Fruit fly (Drosophila melanogaster) whole organism, embryonic: Measurements from ENCODE around the gene CG2059.
A peak's percentile ranks its signal among the peaks of the same experiment; 100 is the strongest.

ENCODE experiments used
- BEAF-32 ChIP-seq: fragments of 200-800 bp; sonication (Bioruptor generic); optimal IDR thresholded peaks from 3 replicates; lab custom pipeline; 2017; ENCODE audit warnings: missing biosample characterization, missing genetic modification characterization, mild to moderate bottlenecking, moderate library complexity, missing genetic modification reagents
- C15 ChIP-seq: fragments of 200-800 bp; sonication (Bioruptor generic); IDR thresholded peaks from 3 replicates; pipeline ENCODE4 v1.3.6; 2022; ENCODE audit warnings: missing biosample characterization, missing genetic modification characterization
- CG11247 ChIP-seq: fragments of 200-800 bp; sonication (Bioruptor generic); IDR thresholded peaks from 2 replicates; pipeline ENCODE4 v1.3.6; 2022; ENCODE audit warnings: missing biosample characterization, missing genetic modification characterization
- CG11398 ChIP-seq: fragments of 200-800 bp; sonication (Bioruptor generic); optimal IDR thresholded peaks from 2 replicates; lab custom pipeline; 2016; ENCODE audit warnings: missing biosample characterization, missing genetic modification characterization
- CG12299 ChIP-seq: fragments of 200-800 bp; sonication (Bioruptor generic); optimal IDR thresholded peaks from 2 replicates; lab custom pipeline; 2018; ENCODE audit warnings: missing biosample characterization, mild to moderate bottlenecking, missing genetic modification characterization
- CG14860 ChIP-seq: fragments of 200-800 bp; sonication (Bioruptor generic); IDR thresholded peaks from 3 replicates; pipeline ENCODE4 v1.3.6; 2022; ENCODE audit warnings: missing biosample characterization, missing genetic modification characterization; ENCODE audit not compliant: partially characterized antibody
- CG14965 ChIP-seq: fragments of 200-800 bp; sonication (Bioruptor generic); optimal IDR thresholded peaks from 2 replicates; lab custom pipeline; 2016; ENCODE audit warnings: missing biosample characterization, missing genetic modification characterization, borderline replicate concordance
- CG15601 ChIP-seq: fragments of 200-800 bp; sonication (Bioruptor generic); optimal IDR thresholded peaks from 3 replicates; lab custom pipeline; 2019; ENCODE audit warnings: missing biosample characterization, mild to moderate bottlenecking, missing genetic modification characterization, moderate library complexity
- CG1602 ChIP-seq: fragments of 200-800 bp; sonication (Bioruptor generic); optimal IDR thresholded peaks from 3 replicates; lab custom pipeline; 2016; ENCODE audit warnings: missing biosample characterization, missing genetic modification characterization
- CG16813 ChIP-seq: fragments of 200-800 bp; sonication (Bioruptor generic); IDR thresholded peaks from 3 replicates; pipeline ENCODE4 v1.3.6; 2022; ENCODE audit warnings: missing biosample characterization, missing genetic modification characterization; ENCODE audit not compliant: partially characterized antibody
- CG17568 ChIP-seq: fragments of 200-800 bp; sonication (Bioruptor generic); optimal IDR thresholded peaks from 2 replicates; lab custom pipeline; 2018; ENCODE audit warnings: missing biosample characterization, mild to moderate bottlenecking, missing genetic modification characterization, moderate library complexity
- CG18262 ChIP-seq: fragments of 200-800 bp; optimal IDR thresholded peaks from 3 replicates; lab custom pipeline; 2019; ENCODE audit warnings: missing biosample characterization, mild to moderate bottlenecking, missing genetic modification characterization, moderate library complexity
- CG32772 ChIP-seq: fragments of 200-800 bp; sonication (Bioruptor generic); IDR thresholded peaks from 2 replicates; pipeline ENCODE4 v1.3.6; 2022; ENCODE audit warnings: missing biosample characterization, missing genetic modification characterization
- CG34376 ChIP-seq: fragments of 200-800 bp; sonication (Bioruptor generic); optimal IDR thresholded peaks from 2 replicates; lab custom pipeline; 2018; ENCODE audit warnings: missing biosample characterization, mild to moderate bottlenecking, missing genetic modification characterization
- CG4617 ChIP-seq: fragments of 200-800 bp; sonication (Bioruptor generic); optimal IDR thresholded peaks from 3 replicates; lab custom pipeline; 2016; ENCODE audit warnings: missing biosample characterization, missing genetic modification characterization, borderline replicate concordance
- CG4820 ChIP-seq: fragments of 200-800 bp; sonication (Bioruptor generic); optimal IDR thresholded peaks from 3 replicates; lab custom pipeline; 2016; ENCODE audit warnings: missing biosample characterization, missing genetic modification characterization
- CG6254 ChIP-seq: fragments of 200-800 bp; sonication (Bioruptor generic); optimal IDR thresholded peaks from 3 replicates; lab custom pipeline; 2017; ENCODE audit warnings: mild to moderate bottlenecking, missing biosample characterization, missing genetic modification reagents, missing genetic modification characterization
- CG6765 ChIP-seq: fragments of 200-800 bp; sonication (Bioruptor generic); optimal IDR thresholded peaks from 3 replicates; lab custom pipeline; 2017; ENCODE audit warnings: missing biosample characterization, mild to moderate bottlenecking, missing genetic modification characterization
- CG7745 ChIP-seq: fragments of 200-800 bp; sonication (Bioruptor generic); optimal IDR thresholded peaks from 2 replicates; lab custom pipeline; 2018; ENCODE audit warnings: missing biosample characterization, mild to moderate bottlenecking, missing genetic modification characterization, moderate library complexity
- CG7987 ChIP-seq: fragments of 200-800 bp; sonication (Bioruptor generic); optimal IDR thresholded peaks from 2 replicates; lab custom pipeline; 2018; ENCODE audit warnings: missing biosample characterization, mild to moderate bottlenecking, missing genetic modification characterization, moderate library complexity
- CG8290 ChIP-seq, 3 experiments: fragments of 200-800 bp; sonication (Bioruptor generic); optimal IDR thresholded peaks; 2 replicates each; lab custom pipeline; 2016 to 2019; ENCODE audit warnings: missing biosample characterization in 3 of 3, missing genetic modification characterization in 3 of 3, mild to moderate bottlenecking in 2 of 3, moderate library complexity in 1 of 3
- Deaf1 ChIP-seq: fragments of 200-800 bp; optimal IDR thresholded peaks from 3 replicates; lab custom pipeline; 2019; ENCODE audit warnings: missing biosample characterization, mild to moderate bottlenecking, missing genetic modification characterization, moderate library complexity
- Ets97D ChIP-seq: fragments of 200-800 bp; sonication (Bioruptor generic); optimal IDR thresholded peaks from 3 replicates; lab custom pipeline; 2016; ENCODE audit warnings: missing biosample characterization, missing genetic modification characterization
- GATAe ChIP-seq: fragments of 200-800 bp; sonication (Bioruptor generic); conservative IDR thresholded peaks from 2 replicates; pipeline ENCODE4 v1.3.6; 2022; ENCODE audit warnings: missing biosample characterization, missing genetic modification characterization
- Hmr ChIP-seq: fragments of 200-800 bp; sonication (Bioruptor generic); optimal IDR thresholded peaks from 3 replicates; lab custom pipeline; 2017; ENCODE audit warnings: mild to moderate bottlenecking, missing biosample characterization, missing genetic modification reagents, missing genetic modification characterization
- Lim3 ChIP-seq: fragments of 200-800 bp; sonication (Bioruptor generic); IDR thresholded peaks from 2 replicates; pipeline ENCODE4 v1.3.6; 2022; ENCODE audit warnings: missing biosample characterization, missing genetic modification characterization
- Sry-δ ChIP-seq: fragments of 200-800 bp; sonication (Bioruptor generic); optimal IDR thresholded peaks from 2 replicates; lab custom pipeline; 2016; ENCODE audit warnings: missing biosample characterization, missing genetic modification characterization
- TFAM ChIP-seq: fragments of 200-800 bp; sonication (Bioruptor generic); optimal IDR thresholded peaks from 2 replicates; lab custom pipeline; 2017; ENCODE audit warnings: missing biosample characterization, missing genetic modification characterization, inconsistent platforms
- abd-A ChIP-seq: fragments of 200-800 bp; sonication (Bioruptor generic); optimal IDR thresholded peaks from 3 replicates; lab custom pipeline; 2019; ENCODE audit warnings: missing biosample characterization, mild to moderate bottlenecking, missing genetic modification characterization, moderate library complexity
- az2 ChIP-seq: fragments of 200-800 bp; sonication (Bioruptor generic); optimal IDR thresholded peaks from 3 replicates; lab custom pipeline; 2016; ENCODE audit warnings: missing biosample characterization, missing genetic modification characterization
- bigmax ChIP-seq: fragments of 200-800 bp; sonication (Bioruptor generic); optimal IDR thresholded peaks from 2 replicates; lab custom pipeline; 2018; ENCODE audit warnings: missing biosample characterization, mild to moderate bottlenecking, missing genetic modification characterization
- br ChIP-seq: fragments of >200 bp; optimal IDR thresholded peaks from 2 replicates; lab custom pipeline; 2017
- crp ChIP-seq, 2 experiments: fragments of 200-800 bp; sonication (Bioruptor generic); optimal IDR thresholded peaks; 2 replicates in 1 of 2; 3 replicates in 1 of 2; lab custom pipeline; 2017; ENCODE audit warnings: missing biosample characterization in 2 of 2, missing genetic modification characterization in 2 of 2, mild to moderate bottlenecking in 1 of 2, moderate library complexity in 1 of 2
- dmrt11E ChIP-seq: fragments of 200-800 bp; sonication (Bioruptor generic); optimal IDR thresholded peaks from 3 replicates; lab custom pipeline; 2018; ENCODE audit warnings: missing biosample characterization, mild to moderate bottlenecking, missing genetic modification characterization, moderate library complexity
- gce ChIP-seq: fragments of 200-800 bp; sonication (Bioruptor generic); IDR thresholded peaks from 3 replicates; pipeline ENCODE4 v1.3.6; 2022; ENCODE audit warnings: missing biosample characterization, missing genetic modification characterization
- h ChIP-seq: fragments of >200 bp; optimal IDR thresholded peaks from 2 replicates; lab custom pipeline; 2017
- hbn ChIP-seq: fragments of 200-800 bp; sonication (Bioruptor generic); IDR thresholded peaks from 2 replicates; pipeline ENCODE4 v1.3.6; 2022; ENCODE audit warnings: missing biosample characterization, missing genetic modification characterization; ENCODE audit not compliant: partially characterized antibody
- kah ChIP-seq: fragments of 200-800 bp; sonication (Bioruptor generic); optimal IDR thresholded peaks from 2 replicates; lab custom pipeline; 2018; ENCODE audit warnings: missing biosample characterization, mild to moderate bottlenecking, missing genetic modification characterization
- kay ChIP-seq: fragments of 200-800 bp; sonication (Bioruptor generic); optimal IDR thresholded peaks from 2 replicates; lab custom pipeline; 2016; ENCODE audit warnings: missing biosample characterization, missing genetic modification characterization
- mld ChIP-seq: fragments of 200-800 bp; sonication (Bioruptor generic); IDR thresholded peaks from 3 replicates; pipeline ENCODE4 v1.3.6; 2022; ENCODE audit warnings: missing biosample characterization, missing genetic modification characterization; ENCODE audit not compliant: partially characterized antibody
- nerfin-1 ChIP-seq: fragments of 200-800 bp; sonication (Bioruptor generic); optimal IDR thresholded peaks from 3 replicates; lab custom pipeline; 2019; ENCODE audit warnings: missing biosample characterization, mild to moderate bottlenecking, missing genetic modification characterization, moderate library complexity
- onecut ChIP-seq: fragments of 200-800 bp; sonication (Bioruptor generic); IDR thresholded peaks from 2 replicates; pipeline ENCODE4 v1.3.6; 2022; ENCODE audit warnings: missing biosample characterization, missing genetic modification characterization
- pb ChIP-seq: fragments of 200-800 bp; sonication (Bioruptor generic); optimal IDR thresholded peaks from 3 replicates; lab custom pipeline; 2016; ENCODE audit warnings: missing biosample characterization, missing genetic modification characterization
- ranshi ChIP-seq: fragments of 200-800 bp; sonication (Bioruptor generic); IDR thresholded peaks from 2 replicates; pipeline ENCODE4 v1.3.6; 2022; ENCODE audit warnings: missing biosample characterization, missing genetic modification characterization
- seq ChIP-seq: fragments of 200-800 bp; sonication (Bioruptor generic); IDR thresholded peaks from 2 replicates; pipeline ENCODE4 v1.3.6; 2022; ENCODE audit warnings: missing biosample characterization, missing genetic modification characterization
- sob ChIP-seq: fragments of 200-800 bp; sonication (Bioruptor generic); IDR thresholded peaks from 2 replicates; pipeline ENCODE4 v1.3.6; 2022; ENCODE audit warnings: missing biosample characterization, missing genetic modification characterization
- tgo ChIP-seq: fragments of 200-800 bp; sonication (Bioruptor generic); IDR thresholded peaks from 3 replicates; pipeline ENCODE4 v1.3.6; 2022; ENCODE audit warnings: missing biosample characterization, missing genetic modification characterization
- toy ChIP-seq: fragments of 200-800 bp; sonication (Bioruptor generic); IDR thresholded peaks from 2 replicates; pipeline ENCODE4 v1.3.6; 2022; ENCODE audit warnings: missing biosample characterization, missing genetic modification characterization
- yki ChIP-seq: fragments of >200 bp; optimal IDR thresholded peaks from 3 replicates; lab custom pipeline; 2018
- zf30C ChIP-seq: fragments of 200-800 bp; sonication (Bioruptor generic); optimal IDR thresholded peaks from 3 replicates; lab custom pipeline; 2018; ENCODE audit warnings: missing biosample characterization, mild to moderate bottlenecking, missing genetic modification characterization

Gene CG2059

DNA sequence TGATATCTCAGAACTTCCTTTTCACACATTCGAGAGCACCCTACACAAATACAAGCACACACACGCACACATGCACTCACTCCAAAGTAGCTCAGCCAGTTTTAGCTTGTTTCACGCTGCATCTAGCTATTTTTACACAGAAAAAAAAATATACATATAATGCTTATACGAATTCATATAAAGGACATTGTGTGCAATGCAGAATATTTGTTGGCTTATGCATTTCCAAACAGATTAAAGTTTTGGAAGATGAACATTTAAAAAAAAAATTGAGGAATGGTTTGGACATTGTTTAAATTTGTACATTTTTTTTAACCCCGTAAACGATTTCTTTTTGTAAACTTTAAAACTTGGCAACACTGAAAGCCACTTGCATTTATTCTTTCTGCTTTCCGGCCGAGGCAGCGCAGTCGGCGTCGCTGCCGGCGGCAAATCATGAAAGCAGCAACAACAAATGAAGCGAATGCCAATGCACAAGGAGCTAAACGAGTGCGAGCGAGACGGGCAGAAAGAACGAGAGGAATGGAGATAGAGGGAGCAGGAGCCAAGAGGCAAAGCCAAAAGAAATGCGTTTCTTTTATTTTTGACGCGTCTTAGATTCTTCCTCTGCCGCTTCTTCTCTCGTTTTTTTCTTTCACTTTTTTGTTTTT lies 33.0 kb downstream of the CG2059 start (continued):
- TF ChIP-seq dmrt11E (peak; percentile 97), seq (GFP tag; lab: Robert Waterston, UW) (no peak), Deaf1 (tag; lab: Kevin White, UChicago) (peak; percentile 26), CG32772 (GFP tag; lab: Robert Waterston, UW) (no peak), yki (lab: Kevin White, UChicago) (no peak), Lim3 (GFP tag; lab: Robert Waterston, UW) (no peak), crp (GFP tag; optimal IDR thresholded peaks at IDR 0.05; lab: Kevin White, UChicago) (peak in 1 of 2 experiments; percentile 24), CG6765 (GFP tag; lab: Kevin White, UChicago) (no peak), toy (GFP tag; lab: Robert Waterston, UW) (no peak), bigmax (GFP tag; lab: Kevin White, UChicago) (no peak), hbn (GFP tag; lab: Robert Waterston, UW) (no peak), zf30C (peak; percentile 81), sob (GFP tag; lab: Robert Waterston, UW) (no peak), CG4617 (peak; percentile 55), GATAe (no peak), ranshi (no peak; the same call in 1 of the 2 replicates), onecut (GFP tag; lab: Robert Waterston, UW) (peak; percentile 62), CG8290 (GFP tag; optimal IDR thresholded peaks at IDR 0.05; lab: Kevin White, UChicago) (peak; percentile 71), CG8290 (tag; optimal IDR thresholded peaks at IDR 0.05; lab: Kevin White, UChicago) (peak in 1 of 2 experiments; percentile 9), az2 (peak; percentile 88), CG7987 (GFP tag; lab: Kevin White, UChicago) (no peak), Ets97D (GFP tag; lab: Kevin White, UChicago) (no peak), CG18262 (tag; lab: Kevin White, UChicago) (peak; percentile 94), CG4820 (GFP tag; lab: Kevin White, UChicago) (peak; percentile 84), kah (GFP tag; lab: Kevin White, UChicago) (peak; percentile 54), CG7745 (tag; lab: Kevin White, UChicago) (peak; percentile 41), pb (GFP tag; lab: Kevin White, UChicago) (no peak), abd-A (tag; lab: Kevin White, UChicago) (no peak), h (lab: Kevin White, UChicago) (no peak), CG17568 (GFP tag; lab: Kevin White, UChicago) (peak; percentile 61), CG16813 (no peak), BEAF-32 (no peak), Hmr (GFP tag; lab: Kevin White, UChicago) (peak; percentile 14), nerfin-1 (peak; percentile 79), CG34376 (no peak), Sry-δ (GFP tag; lab: Kevin White, UChicago) (peak; percentile 23), CG12299 (tag; lab: Kevin White, UChicago) (peak; percentile 31), CG11398 (GFP tag; lab: Kevin White, UChicago) (no peak), CG14965 (GFP tag; lab: Kevin White, UChicago) (no peak), CG6254 (peak; percentile 89), mld (GFP tag; lab: Robert Waterston, UW) (no peak), C15 (GFP tag; lab: Robert Waterston, UW) (no peak), tgo (GFP tag; lab: Robert Waterston, UW) (peak; percentile 37; the same call in 1 of the 3 replicates), CG1602 (GFP tag; lab: Kevin White, UChicago) (peak; percentile 83), br (lab: Kevin White, UChicago) (no peak), CG14860 (GFP tag; lab: Robert Waterston, UW) (no peak), kay (GFP tag; lab: Kevin White, UChicago) (no peak), CG11247 (GFP tag; lab: Robert Waterston, UW) (0 out of 2 replicates have a peak, but pooled peaks have one; percentile 35), CG15601 (tag; lab: Kevin White, UChicago) (peak; percentile 86), gce (GFP tag; lab: Robert Waterston, UW) (0 out of 3 replicates have a peak, but pooled peaks have one; percentile 41), TFAM (GFP tag; lab: Kevin White, UChicago) (peak; percentile 6)
